Fruit fly (Drosophila melanogaster) whole organism, adult: ENCODE data around the gene Trf4-1.

Experiments used
- CG11617 ChIP-seq: fragments of 200-800 bp; sonication (Bioruptor generic); optimal IDR thresholded peaks from 2 replicates; lab custom pipeline; 2017; ENCODE audit warnings: mild to moderate bottlenecking, missing biosample characterization, missing genetic modification reagents, missing genetic modification characterization
- CG33017 ChIP-seq: fragments of 200-800 bp; sonication (Bioruptor generic); optimal IDR thresholded peaks from 2 replicates; lab custom pipeline; 2018; ENCODE audit warnings: missing biosample characterization, mild to moderate bottlenecking, missing genetic modification characterization, moderate library complexity
- CG5204 ChIP-seq: fragments of 200-800 bp; sonication (Bioruptor generic); optimal IDR thresholded peaks from 2 replicates; lab custom pipeline; 2016; ENCODE audit warnings: missing biosample characterization, missing genetic modification characterization
- CG7045 ChIP-seq: fragments of 200-800 bp; sonication (Bioruptor generic); optimal IDR thresholded peaks from 2 replicates; lab custom pipeline; 2017; ENCODE audit warnings: missing biosample characterization, mild to moderate bottlenecking, missing genetic modification characterization
- bab1 ChIP-seq: fragments of 200-800 bp; sonication (Bioruptor generic); optimal IDR thresholded peaks from 3 replicates; lab custom pipeline; 2019; ENCODE audit warnings: missing biosample characterization, mild to moderate bottlenecking, missing genetic modification characterization, moderate library complexity
- cic ChIP-seq: fragments of 200-800 bp; sonication (Bioruptor generic); optimal IDR thresholded peaks from 2 replicates; lab custom pipeline; 2017; ENCODE audit warnings: missing biosample characterization, mild to moderate bottlenecking, missing genetic modification characterization, moderate library complexity
- cnc ChIP-seq, 2 experiments: fragments of >200 bp; optimal IDR thresholded peaks; 2 replicates each; lab custom pipeline; 2017
- pad ChIP-seq: fragments of 200-800 bp; sonication (Bioruptor generic); optimal IDR thresholded peaks from 3 replicates; lab custom pipeline; 2017; ENCODE audit warnings: missing biosample characterization, missing genetic modification characterization, mild to moderate bottlenecking, moderate library complexity, missing genetic modification reagents
- tj ChIP-seq: fragments of 200-800 bp; sonication (Bioruptor generic); optimal IDR thresholded peaks from 3 replicates; lab custom pipeline; 2017; ENCODE audit warnings: missing biosample characterization, mild to moderate bottlenecking, missing genetic modification characterization, moderate library complexity
- toe ChIP-seq: fragments of 200-800 bp; sonication (Bioruptor generic); optimal IDR thresholded peaks from 2 replicates; lab custom pipeline; 2016; ENCODE audit warnings: missing biosample characterization, missing genetic modification characterization

DNA sequence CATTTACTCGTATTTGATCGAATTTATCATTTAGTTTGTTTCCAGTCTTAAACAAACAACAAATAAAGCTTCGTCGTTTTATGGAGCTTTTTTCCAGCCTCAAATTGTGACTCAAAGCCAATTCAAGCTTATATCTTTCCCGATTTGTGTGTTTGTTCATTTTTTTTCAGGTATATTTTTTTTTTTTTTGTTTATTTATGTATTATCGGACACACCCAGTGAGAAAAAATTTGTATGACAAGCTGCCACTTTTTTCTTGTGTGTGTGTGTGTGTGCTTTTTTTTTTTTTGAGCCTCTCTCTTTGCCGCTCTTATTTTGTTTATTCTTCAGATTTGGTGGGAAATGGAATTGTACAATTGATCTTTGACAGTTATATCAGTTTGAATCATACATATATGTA is 37.6 kb upstream of the Trf4-1 start:
- TF ChIP-seq cic (GFP tag; lab: Kevin White, UChicago) (no peak), toe (GFP tag; lab: Kevin White, UChicago) (no peak), pad (no peak), CG11617 (GFP tag; lab: Kevin White, UChicago) (no peak), cnc (optimal IDR thresholded peaks at IDR 0.05; lab: Kevin White, UChicago) (no peak), CG7045 (GFP tag; lab: Kevin White, UChicago) (no peak), CG5204 (GFP tag; lab: Kevin White, UChicago) (no peak), tj (GFP tag; lab: Kevin White, UChicago) (no peak), CG33017 (tag; lab: Kevin White, UChicago) (no peak), bab1 (GFP tag; lab: Kevin White, UChicago) (no peak)
